Worm (Caenorhabditis elegans): ENCODE results near the gene R13A5.7.

DNA sequence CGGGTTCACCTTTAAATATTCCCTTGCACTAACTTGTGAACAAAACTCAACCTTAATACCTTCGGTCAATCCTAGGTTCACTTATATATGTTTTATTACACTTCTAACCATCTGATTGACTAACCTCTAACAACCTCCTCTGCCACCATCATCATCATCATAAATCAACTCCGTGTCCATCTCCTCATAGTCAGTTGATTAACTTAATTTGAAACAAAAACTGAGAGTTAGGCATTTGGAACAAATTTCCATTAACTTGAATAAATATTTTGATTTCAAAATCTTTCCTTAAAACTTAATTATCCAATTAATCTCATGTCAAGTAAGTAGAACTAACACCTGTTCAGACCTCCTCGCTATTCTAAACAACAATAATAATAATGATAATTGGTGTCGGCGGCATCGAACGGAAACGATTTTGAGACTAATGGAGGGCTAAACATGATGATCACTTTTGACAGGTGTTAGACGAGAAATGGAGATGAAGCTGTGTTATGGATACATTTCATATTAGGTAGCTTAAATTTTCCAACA lies 16.2 kb downstream of the R13A5.7 start:
- TF ChIP-seq lin-39 (tag; optimal IDR thresholded peaks at IDR 0.05) = no peak
- TF ChIP-seq sma-9 (GFP tag; optimal IDR thresholded peaks at IDR 0.05) = no peak
- no peak for TF ChIP-seq sma-9 (tag; optimal IDR thresholded peaks at IDR 0.05)
- no peak for TF ChIP-seq unc-62 (GFP tag; optimal IDR thresholded peaks at IDR 0.05)
- TF ChIP-seq aly-2 (tag; optimal IDR thresholded peaks at IDR 0.05) = no peak
- TF ChIP-seq nhr-23 (tag; optimal IDR thresholded peaks at IDR 0.05) = no peak
- TF ChIP-seq nhr-237 (tag; optimal IDR thresholded peaks at IDR 0.05) = no peak
- no peak for TF ChIP-seq nhr-12 (tag; optimal IDR thresholded peaks at IDR 0.05)
- TF ChIP-seq snpc-4 (tag; optimal IDR thresholded peaks at IDR 0.05) = no peak
- no peak for TF ChIP-seq zag-1 (tag; optimal IDR thresholded peaks at IDR 0.05)

Data from whole organism, L2 larva.